Fruit fly (Drosophila melanogaster) Kc167 (cell line): Measurements from ENCODE around the gene CG46394.

Experiments used
- psq ChIP-seq: fragments of >200 bp; optimal IDR thresholded peaks from 2 replicates; lab custom pipeline; 2017; ENCODE audit warnings: missing external identifiers
- ttk ChIP-seq: sonication (Bioruptor generic); optimal IDR thresholded peaks from 2 replicates; lab custom pipeline; 2017; ENCODE audit warnings: missing external identifiers

dm6 chr3L:11624281-11624680 is 24.1 kb downstream of the CG46394 start, which contains the start of gene Akr1B:
- TF ChIP-seq psq (no peak), ttk (lab: Kevin White, UChicago) (no peak)
